Worm (Caenorhabditis elegans): ENCODE data around the gene pgp-9.

Gene pgp-9

DNA sequence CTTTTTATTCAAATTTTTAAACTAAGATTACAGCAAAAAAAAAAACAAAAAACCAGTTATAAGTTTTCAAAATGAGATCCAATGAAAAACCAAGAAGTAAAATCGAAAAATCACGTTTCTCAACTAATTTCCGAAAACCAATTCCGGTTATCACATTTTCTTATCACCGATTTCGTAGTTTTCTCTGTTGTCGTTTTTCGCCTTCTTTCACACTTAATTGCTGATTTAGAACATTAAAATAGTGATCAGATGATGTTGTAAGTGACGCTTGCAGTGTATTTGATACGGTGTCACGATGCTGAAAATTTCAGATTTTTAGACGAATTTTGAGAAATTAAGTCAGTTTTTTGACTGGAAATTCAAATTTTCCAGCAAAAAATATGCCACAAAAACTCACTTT, 24.6 kb downstream of the pgp-9 start:
- peak; percentile 81 for TF ChIP-seq elt-2 (tag; optimal IDR thresholded peaks at IDR 0.05)
- TF ChIP-seq pqm-1 (tag; optimal IDR thresholded peaks at IDR 0.05): peak; percentile 5
- peak; percentile 1 for TF ChIP-seq pha-4 (tag; optimal IDR thresholded peaks at IDR 0.05)
- TF ChIP-seq zag-1 (tag; optimal IDR thresholded peaks at IDR 0.05): no peak
- TF ChIP-seq ceh-9 (tag; optimal IDR thresholded peaks at IDR 0.05): no peak
- TF ChIP-seq jun-1 (tag; optimal IDR thresholded peaks at IDR 0.05): no peak
- TF ChIP-seq nhr-237 (tag; optimal IDR thresholded peaks at IDR 0.05): no peak

DNA sequence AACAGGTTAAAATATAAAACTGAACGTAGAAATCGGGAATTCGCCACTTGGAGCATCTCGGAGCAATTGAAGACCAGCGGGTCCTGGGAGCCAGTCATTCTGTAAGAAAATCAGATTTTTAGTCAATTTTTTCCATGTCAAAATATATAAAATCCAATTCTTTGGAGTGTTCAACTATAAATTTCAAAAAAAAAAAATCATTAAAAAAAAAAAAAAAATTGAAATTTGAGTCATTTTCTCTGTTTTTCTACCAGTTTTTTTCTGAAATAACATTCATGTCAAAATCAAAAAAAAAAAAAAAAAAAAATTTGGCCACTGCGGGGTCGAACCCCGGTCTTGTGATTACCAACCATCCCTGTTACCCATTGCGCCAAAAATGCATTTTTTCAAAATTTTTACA, 27.9 kb downstream of the pgp-9 start, which contains the start of gene srab-12:
Gene srab-12 (minus strand): TSS at position 101 of the 400 bp plus-strand sequence.
- TF ChIP-seq unc-62 (GFP tag; optimal IDR thresholded peaks at IDR 0.05): no peak
- no peak for TF ChIP-seq nhr-237 (tag; optimal IDR thresholded peaks at IDR 0.05)
- TF ChIP-seq nhr-76 (tag; optimal IDR thresholded peaks at IDR 0.05): no peak
- TF ChIP-seq nhr-28 (tag; optimal IDR thresholded peaks at IDR 0.05): no peak
- TF ChIP-seq aly-2 (tag; optimal IDR thresholded peaks at IDR 0.05): no peak
- TF ChIP-seq eor-1 (tag; optimal IDR thresholded peaks at IDR 0.05): no peak
- TF ChIP-seq ama-1 (optimal IDR thresholded peaks at IDR 0.05): no peak
- TF ChIP-seq elt-3 (tag; optimal IDR thresholded peaks at IDR 0.05): no peak

DNA sequence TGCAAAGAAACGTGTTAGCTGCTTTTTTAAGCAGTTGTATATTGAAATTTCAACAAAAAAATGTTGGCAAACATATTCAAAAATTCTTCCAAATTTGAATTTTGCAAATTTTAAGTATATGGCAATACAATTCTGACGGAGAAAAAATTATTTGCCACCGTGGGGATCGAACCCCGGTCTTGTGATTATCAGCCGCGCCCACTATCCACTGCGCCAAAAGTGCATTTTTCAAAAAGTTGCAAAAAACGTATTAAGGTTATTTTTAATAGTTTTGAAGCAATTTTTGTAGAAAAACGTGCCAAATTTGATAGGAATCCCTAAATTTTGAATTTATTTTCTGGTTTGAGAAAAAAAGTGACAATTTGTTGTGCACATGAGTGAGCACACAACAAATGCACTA, 28.7 kb downstream of the pgp-9 start:
- TF ChIP-seq nhr-67 (tag; optimal IDR thresholded peaks at IDR 0.05): no peak
- TF ChIP-seq lsy-12 (tag; optimal IDR thresholded peaks at IDR 0.05): no peak
- TF ChIP-seq R02D3.7 (tag; optimal IDR thresholded peaks at IDR 0.05): no peak
- TF ChIP-seq hmg-11 (tag; optimal IDR thresholded peaks at IDR 0.05): no peak
- TF ChIP-seq elt-2 (tag; optimal IDR thresholded peaks at IDR 0.05): no peak
- no peak for TF ChIP-seq nhr-237 (tag; optimal IDR thresholded peaks at IDR 0.05)
- TF ChIP-seq egl-5 (tag; optimal IDR thresholded peaks at IDR 0.05): no peak
- TF ChIP-seq ztf-11 (tag; optimal IDR thresholded peaks at IDR 0.05): no peak
- TF ChIP-seq ceh-9 (tag; optimal IDR thresholded peaks at IDR 0.05): no peak
- no peak for TF ChIP-seq lin-15B (tag; optimal IDR thresholded peaks at IDR 0.05)
- TF ChIP-seq jun-1 (tag; optimal IDR thresholded peaks at IDR 0.05): no peak
- no peak for TF ChIP-seq daf-12 (tag; optimal IDR thresholded peaks at IDR 0.05)
- TF ChIP-seq nhr-77 (tag; optimal IDR thresholded peaks at IDR 0.05): no peak
- no peak for TF ChIP-seq ceh-16 (tag; optimal IDR thresholded peaks at IDR 0.05)
- no peak for TF ChIP-seq ceh-82 (tag; optimal IDR thresholded peaks at IDR 0.05)
- no peak for TF ChIP-seq nhr-28 (tag; optimal IDR thresholded peaks at IDR 0.05)
- no peak for TF ChIP-seq ztf-4 (tag; optimal IDR thresholded peaks at IDR 0.05)
- no peak for TF ChIP-seq nhr-43 (tag; optimal IDR thresholded peaks at IDR 0.05; ENCODE audit: poor library complexity, severe bottlenecking)
- TF ChIP-seq nhr-12 (tag; optimal IDR thresholded peaks at IDR 0.05): no peak

DNA sequence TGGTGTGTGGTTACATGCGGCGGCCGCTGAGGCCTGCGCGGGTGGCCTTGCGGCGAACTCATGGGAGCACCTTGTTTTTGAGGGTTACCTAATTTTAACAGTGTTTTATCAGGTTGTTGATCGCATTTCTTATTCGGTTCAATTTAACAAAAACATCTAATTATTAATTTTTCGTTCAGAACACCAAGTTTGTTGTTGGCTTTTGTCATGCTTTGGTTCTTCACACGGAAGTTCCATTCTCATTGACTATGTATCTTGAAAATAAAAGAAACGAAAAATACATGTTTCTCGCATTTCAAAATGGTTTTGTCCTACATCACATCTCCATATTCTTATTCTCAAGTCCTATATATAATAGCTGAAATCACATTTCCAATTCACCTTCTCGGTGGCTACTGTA, 34.5 kb downstream of the pgp-9 start, which contains the start of gene srh-290:
Gene srh-290 (plus strand): TSS at position 301 of the 400 bp plus-strand sequence.
- TF ChIP-seq mml-1 (tag; optimal IDR thresholded peaks at IDR 0.05): no peak
- no peak for TF ChIP-seq tbx-2 (tag; optimal IDR thresholded peaks at IDR 0.05)
- no peak for TF ChIP-seq elt-3 (tag; optimal IDR thresholded peaks at IDR 0.05)

DNA sequence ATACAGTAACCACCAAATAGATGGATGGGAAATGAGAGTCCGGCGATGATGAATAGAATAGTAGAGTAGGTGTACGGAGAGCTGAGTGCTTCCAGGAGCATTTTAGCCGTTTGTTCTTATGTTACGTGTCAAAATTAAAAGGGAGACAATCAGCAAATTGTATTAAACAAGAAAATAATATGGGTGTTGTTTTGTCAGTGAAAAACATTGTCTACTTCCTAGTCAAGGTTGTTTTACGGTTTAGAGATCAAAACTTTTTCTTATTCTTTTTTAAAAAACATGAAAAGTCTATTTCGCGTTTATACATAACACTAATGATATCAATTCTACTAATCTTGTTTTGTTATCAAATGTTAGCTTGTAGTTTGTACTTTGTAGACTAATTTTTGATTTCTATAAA, 38.3 kb downstream of the pgp-9 start, which contains the start of gene srh-289:
Gene srh-289 (minus strand): TSS at position 101 of the 400 bp plus-strand sequence.
- TF ChIP-seq ceh-9 (tag; optimal IDR thresholded peaks at IDR 0.05): no peak
- no peak for TF ChIP-seq zag-1 (tag; optimal IDR thresholded peaks at IDR 0.05)
- no peak for TF ChIP-seq ceh-28 (tag; optimal IDR thresholded peaks at IDR 0.05)
- no peak for TF ChIP-seq mml-1 (tag; optimal IDR thresholded peaks at IDR 0.05)

DNA sequence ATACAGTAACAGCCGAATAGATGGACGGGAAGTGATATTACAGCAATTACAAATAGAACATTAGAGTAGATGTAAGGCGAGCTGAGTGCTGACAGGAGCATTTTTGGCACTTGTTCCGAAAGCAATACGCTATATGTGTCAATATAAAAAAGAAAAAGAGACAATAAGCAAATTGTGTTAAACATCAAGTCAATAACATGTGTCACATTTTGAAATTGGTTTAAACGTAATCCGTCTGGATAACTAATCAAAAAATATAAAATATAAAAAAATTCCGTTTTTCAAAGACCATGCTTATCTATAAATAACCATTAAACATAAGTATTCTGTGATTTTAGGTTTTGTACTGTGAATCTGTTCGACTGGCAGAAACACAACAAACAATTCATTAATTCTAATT, 40.0 kb downstream of the pgp-9 start, which contains the start of gene srh-288:
Gene srh-288 (minus strand): TSS at position 101 of the 400 bp plus-strand sequence.
- TF ChIP-seq ZK546.5 (tag; optimal IDR thresholded peaks at IDR 0.05) (no peak), pha-4 (tag; optimal IDR thresholded peaks at IDR 0.05) (no peak), sea-2 (GFP tag; optimal IDR thresholded peaks at IDR 0.05) (no peak), lin-15B (tag; optimal IDR thresholded peaks at IDR 0.05) (no peak), nhr-11 (tag; optimal IDR thresholded peaks at IDR 0.05) (no peak), ceh-9 (tag; optimal IDR thresholded peaks at IDR 0.05) (no peak)

Measured in whole organism, L3 larva.